Fruit fly (Drosophila melanogaster) whole organism, embryonic: ENCODE results near the gene CG9674.
A peak's percentile ranks its signal among the peaks of the same experiment; 100 is the strongest.

Source experiments
- Adf1 ChIP-seq: fragments of 200-800 bp; sonication (Bioruptor generic); IDR thresholded peaks from 2 replicates; pipeline ENCODE4 v1.3.6; 2022; ENCODE audit warnings: missing biosample characterization, missing genetic modification characterization
- CG10462 ChIP-seq: fragments of 200-800 bp; sonication (Bioruptor generic); optimal IDR thresholded peaks from 2 replicates; lab custom pipeline; 2016; ENCODE audit warnings: missing biosample characterization, missing genetic modification characterization
- CG1233 ChIP-seq: fragments of 200-800 bp; sonication (Bioruptor generic); optimal IDR thresholded peaks from 4 replicates; lab custom pipeline; 2018; ENCODE audit warnings: missing biosample characterization, mild to moderate bottlenecking, missing genetic modification characterization
- CG13424 ChIP-seq: fragments of 200-800 bp; sonication (Bioruptor generic); optimal IDR thresholded peaks from 2 replicates; lab custom pipeline; 2019; ENCODE audit warnings: missing biosample characterization, mild to moderate bottlenecking, missing genetic modification characterization, moderate library complexity
- CG15269 ChIP-seq: fragments of 200-800 bp; sonication (Bioruptor generic); optimal IDR thresholded peaks from 2 replicates; lab custom pipeline; 2018; ENCODE audit warnings: missing biosample characterization, mild to moderate bottlenecking, missing genetic modification characterization, moderate library complexity
- CG1603 ChIP-seq: fragments of 200-800 bp; sonication (Bioruptor generic); optimal IDR thresholded peaks from 2 replicates; lab custom pipeline; 2019; ENCODE audit warnings: missing biosample characterization, mild to moderate bottlenecking, missing genetic modification characterization, moderate library complexity
- CG16779 ChIP-seq: fragments of 200-800 bp; sonication (Bioruptor generic); IDR thresholded peaks from 2 replicates; pipeline ENCODE4 v1.3.6; 2022; ENCODE audit warnings: missing biosample characterization, missing genetic modification characterization
- CG2199 ChIP-seq: fragments of 200-800 bp; sonication (Bioruptor generic); IDR thresholded peaks from 3 replicates; pipeline ENCODE4 v1.3.6; 2022; ENCODE audit warnings: missing biosample characterization, missing genetic modification characterization
- CG2678 ChIP-seq: fragments of 200-800 bp; sonication (Bioruptor generic); optimal IDR thresholded peaks from 3 replicates; lab custom pipeline; 2019; ENCODE audit warnings: missing biosample characterization, mild to moderate bottlenecking, missing genetic modification characterization, moderate library complexity
- CG2712 ChIP-seq: fragments of 200-800 bp; optimal IDR thresholded peaks from 3 replicates; lab custom pipeline; 2019; ENCODE audit warnings: missing biosample characterization, mild to moderate bottlenecking, missing genetic modification characterization, moderate library complexity
- CG31441 ChIP-seq: fragments of 200-800 bp; sonication (Bioruptor generic); IDR thresholded peaks from 2 replicates; pipeline ENCODE4 v1.3.6; 2022; ENCODE audit warnings: missing biosample characterization, missing genetic modification characterization
- CG8924 ChIP-seq: fragments of 200-800 bp; optimal IDR thresholded peaks from 3 replicates; lab custom pipeline; 2019; ENCODE audit warnings: missing biosample characterization, mild to moderate bottlenecking, missing genetic modification characterization, moderate library complexity
- D ChIP-seq, 2 experiments: fragments of 200-800 bp in 1 of 2; fragments of >200 bp in 1 of 2; sonication (Bioruptor generic) in 1 of 2; optimal IDR thresholded peaks; 2 replicates in 1 of 2; 3 replicates in 1 of 2; lab custom pipeline; 2017; ENCODE audit warnings: mild to moderate bottlenecking in 1 of 2, missing biosample characterization in 1 of 2, missing genetic modification characterization in 1 of 2, missing genetic modification reagents in 1 of 2
- Deaf1 ChIP-seq: fragments of 200-800 bp; optimal IDR thresholded peaks from 3 replicates; lab custom pipeline; 2019; ENCODE audit warnings: missing biosample characterization, mild to moderate bottlenecking, missing genetic modification characterization, moderate library complexity
- Drgx ChIP-seq: fragments of 200-800 bp; sonication (Bioruptor generic); IDR thresholded peaks from 2 replicates; pipeline ENCODE4 v1.3.6; 2022; ENCODE audit warnings: missing biosample characterization, missing genetic modification characterization
- Eip74EF ChIP-seq, 2 experiments: fragments of 200-800 bp in 1 of 2; fragments of >200 bp in 1 of 2; sonication (Bioruptor generic) in 1 of 2; optimal IDR thresholded peaks; 2 replicates each; lab custom pipeline; 2017 to 2019; ENCODE audit warnings: missing biosample characterization in 2 of 2, missing genetic modification characterization in 2 of 2, mild to moderate bottlenecking in 1 of 2, moderate library complexity in 1 of 2
- Elba2 ChIP-seq: fragments of 200-800 bp; sonication (Bioruptor generic); optimal IDR thresholded peaks from 3 replicates; lab custom pipeline; 2016; ENCODE audit warnings: missing biosample characterization, missing genetic modification characterization
- Oli ChIP-seq: fragments of 200-800 bp; sonication (Bioruptor generic); optimal IDR thresholded peaks from 2 replicates; lab custom pipeline; 2018; ENCODE audit warnings: missing biosample characterization, mild to moderate bottlenecking, missing genetic modification characterization, moderate library complexity
- Sin3A ChIP-seq: fragments of >200 bp; optimal IDR thresholded peaks from 2 replicates; lab custom pipeline; 2018
- Spps ChIP-seq: fragments of 200-800 bp; sonication (Bioruptor generic); optimal IDR thresholded peaks from 2 replicates; lab custom pipeline; 2018; ENCODE audit warnings: missing biosample characterization, mild to moderate bottlenecking, missing genetic modification characterization
- Stat92E ChIP-seq, 3 experiments: fragments of >200 bp in 2 of 3; fragments of 200-800 bp in 1 of 3; sonication (Bioruptor generic) in 1 of 3; optimal IDR thresholded peaks; 2 replicates each; lab custom pipeline; 2017 to 2019; ENCODE audit warnings: missing biosample characterization in 3 of 3, missing genetic modification characterization in 3 of 3, mild to moderate bottlenecking in 1 of 3, moderate library complexity in 1 of 3
- Xrp1 ChIP-seq: fragments of 200-800 bp; sonication (Bioruptor generic); IDR thresholded peaks from 2 replicates; pipeline ENCODE4 v1.3.6; 2022; ENCODE audit warnings: missing biosample characterization, missing genetic modification characterization
- az2 ChIP-seq: fragments of 200-800 bp; sonication (Bioruptor generic); optimal IDR thresholded peaks from 3 replicates; lab custom pipeline; 2016; ENCODE audit warnings: missing biosample characterization, missing genetic modification characterization
- bsh ChIP-seq, 2 experiments: fragments of 200-800 bp; sonication (Bioruptor generic); optimal IDR thresholded peaks; 2 replicates each; lab custom pipeline; 2017 to 2018; ENCODE audit warnings: mild to moderate bottlenecking in 2 of 2, missing biosample characterization in 2 of 2, missing genetic modification characterization in 2 of 2, moderate library complexity in 1 of 2
- cad ChIP-seq: fragments of >200 bp; optimal IDR thresholded peaks from 2 replicates; lab custom pipeline; 2017; ENCODE audit warnings: missing biosample characterization, missing genetic modification characterization
- crc ChIP-seq: fragments of 200-800 bp; sonication (Bioruptor generic); optimal IDR thresholded peaks from 2 replicates; lab custom pipeline; 2016; ENCODE audit warnings: missing biosample characterization, missing genetic modification characterization
- crol ChIP-seq: fragments of 200-800 bp; sonication (Bioruptor generic); IDR thresholded peaks from 2 replicates; pipeline ENCODE4 v1.3.6; 2022; ENCODE audit warnings: missing biosample characterization, missing genetic modification characterization
- da ChIP-seq: fragments of 200-800 bp; sonication (Bioruptor generic); optimal IDR thresholded peaks from 2 replicates; lab custom pipeline; 2016; ENCODE audit warnings: missing biosample characterization, missing genetic modification characterization
- dmrt11E ChIP-seq: fragments of 200-800 bp; sonication (Bioruptor generic); optimal IDR thresholded peaks from 3 replicates; lab custom pipeline; 2018; ENCODE audit warnings: missing biosample characterization, mild to moderate bottlenecking, missing genetic modification characterization, moderate library complexity
- esg ChIP-seq: fragments of 200-800 bp; sonication (Bioruptor generic); conservative IDR thresholded peaks from 2 replicates; pipeline ENCODE4 v1.3.6; 2022; ENCODE audit warnings: missing biosample characterization, missing genetic modification characterization
- jumu ChIP-seq: fragments of 200-800 bp; sonication (Bioruptor generic); optimal IDR thresholded peaks from 3 replicates; lab custom pipeline; 2016; ENCODE audit warnings: missing biosample characterization, missing genetic modification characterization
- kay ChIP-seq: fragments of 200-800 bp; sonication (Bioruptor generic); optimal IDR thresholded peaks from 2 replicates; lab custom pipeline; 2016; ENCODE audit warnings: missing biosample characterization, missing genetic modification characterization
- lilli ChIP-seq: fragments of 200-800 bp; sonication (Bioruptor generic); optimal IDR thresholded peaks from 3 replicates; lab custom pipeline; 2016; ENCODE audit warnings: missing biosample characterization, missing genetic modification characterization
- nerfin-1 ChIP-seq: fragments of 200-800 bp; sonication (Bioruptor generic); optimal IDR thresholded peaks from 3 replicates; lab custom pipeline; 2019; ENCODE audit warnings: missing biosample characterization, mild to moderate bottlenecking, missing genetic modification characterization, moderate library complexity
- pb ChIP-seq: fragments of 200-800 bp; sonication (Bioruptor generic); optimal IDR thresholded peaks from 3 replicates; lab custom pipeline; 2016; ENCODE audit warnings: missing biosample characterization, missing genetic modification characterization
- phol ChIP-seq: fragments of 200-800 bp; sonication (Bioruptor generic); optimal IDR thresholded peaks from 3 replicates; lab custom pipeline; 2018; ENCODE audit warnings: missing biosample characterization, mild to moderate bottlenecking, missing genetic modification characterization, moderate library complexity
- prd ChIP-seq, 3 experiments: fragments of >200 bp in 2 of 3; fragments of 200-800 bp in 1 of 3; sonication (Bioruptor generic) in 1 of 3; optimal IDR thresholded peaks in 2 of 3; IDR thresholded peaks in 1 of 3; 2 replicates in 2 of 3; 3 replicates in 1 of 3; pipeline versions ENCODE4 v1.3.6 to Lab custom; 2017 to 2022; ENCODE audit warnings: missing biosample characterization in 1 of 3, missing genetic modification characterization in 1 of 3
- sc ChIP-seq, 3 experiments: fragments of >200 bp in 2 of 3; fragments of 200-800 bp in 1 of 3; sonication (Bioruptor generic) in 1 of 3; optimal IDR thresholded peaks; 2 replicates in 2 of 3; 3 replicates in 1 of 3; lab custom pipeline; 2017; ENCODE audit warnings: mild to moderate bottlenecking in 1 of 3, missing biosample characterization in 1 of 3, missing genetic modification characterization in 1 of 3, missing genetic modification reagents in 1 of 3
- sens ChIP-seq: fragments of 200-800 bp; sonication (Bioruptor generic); peaks from one replicate; lab custom pipeline; 2016; ENCODE audit warnings: missing biosample characterization, missing genetic modification characterization
- slou ChIP-seq: fragments of 200-800 bp; sonication (Bioruptor generic); optimal IDR thresholded peaks from 3 replicates; lab custom pipeline; 2016; ENCODE audit warnings: missing biosample characterization, missing genetic modification characterization
- stc ChIP-seq: fragments of 200-800 bp; sonication (Bioruptor generic); IDR thresholded peaks from 2 replicates; pipeline ENCODE4 v1.3.6; 2022; ENCODE audit warnings: missing biosample characterization, missing genetic modification characterization
- tll ChIP-seq, 2 experiments: fragments of 200-800 bp in 1 of 2; fragments of >200 bp in 1 of 2; sonication (Bioruptor generic) in 1 of 2; optimal IDR thresholded peaks; 2 replicates each; lab custom pipeline; 2017 to 2019; ENCODE audit warnings: missing biosample characterization in 2 of 2, missing genetic modification characterization in 2 of 2, mild to moderate bottlenecking in 1 of 2, moderate library complexity in 1 of 2

Gene CG9674

DNA sequence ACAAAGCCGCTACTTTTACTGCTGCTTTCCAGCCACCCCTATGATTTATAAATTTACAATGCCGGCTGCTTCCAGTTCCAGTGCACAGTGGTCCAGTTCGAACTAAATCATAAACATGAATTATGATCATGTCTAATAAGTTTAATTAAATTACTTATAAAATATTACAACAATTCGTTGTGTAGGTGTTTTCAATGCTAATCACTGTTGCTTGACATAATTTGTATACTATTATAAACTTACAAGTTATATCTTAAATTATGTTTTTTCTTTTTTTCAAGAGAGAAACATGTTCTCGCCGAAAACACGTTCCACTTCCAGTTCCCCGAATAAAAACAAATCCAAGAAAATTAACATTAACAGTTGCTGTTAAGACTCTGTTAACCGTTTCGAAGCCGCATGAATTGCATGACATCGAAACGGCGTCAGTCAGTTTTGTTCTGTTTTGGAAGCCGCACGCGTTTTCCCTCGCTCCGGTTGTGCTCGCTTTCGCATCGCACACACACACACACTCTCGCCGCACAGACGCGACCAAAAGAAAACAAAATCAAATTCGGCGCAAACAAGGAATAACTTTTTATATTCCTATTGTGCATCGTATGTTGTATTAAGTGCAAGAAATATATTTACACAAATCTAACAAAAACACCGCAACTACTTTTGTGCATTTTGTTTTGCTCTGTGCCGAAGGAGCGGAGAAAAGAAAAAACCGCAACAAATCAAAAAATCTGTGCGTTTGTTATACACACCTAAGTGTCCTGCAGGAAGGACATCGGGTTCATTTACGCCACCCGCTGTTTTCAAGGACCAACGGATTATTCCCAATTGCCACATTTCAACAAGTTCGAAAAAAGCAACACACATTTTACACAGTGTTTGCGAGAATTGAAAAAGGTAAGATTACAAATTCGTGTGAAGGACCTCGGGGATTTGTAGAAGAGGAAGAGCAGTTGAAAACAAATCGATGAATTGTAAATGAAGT lies 41.6 kb downstream of the CG9674 start, which contains the start of gene Nrt (continued):
- TF ChIP-seq slou (GFP tag; lab: Kevin White, UChicago) = no peak
- peak; percentile 37 for TF ChIP-seq Deaf1
- peak; percentile 59 for TF ChIP-seq CG1233 (GFP tag; lab: Kevin White, UChicago)
- TF ChIP-seq crc = no peak
- no peak for TF ChIP-seq cad (GFP tag; lab: Kevin White, UChicago)

DNA sequence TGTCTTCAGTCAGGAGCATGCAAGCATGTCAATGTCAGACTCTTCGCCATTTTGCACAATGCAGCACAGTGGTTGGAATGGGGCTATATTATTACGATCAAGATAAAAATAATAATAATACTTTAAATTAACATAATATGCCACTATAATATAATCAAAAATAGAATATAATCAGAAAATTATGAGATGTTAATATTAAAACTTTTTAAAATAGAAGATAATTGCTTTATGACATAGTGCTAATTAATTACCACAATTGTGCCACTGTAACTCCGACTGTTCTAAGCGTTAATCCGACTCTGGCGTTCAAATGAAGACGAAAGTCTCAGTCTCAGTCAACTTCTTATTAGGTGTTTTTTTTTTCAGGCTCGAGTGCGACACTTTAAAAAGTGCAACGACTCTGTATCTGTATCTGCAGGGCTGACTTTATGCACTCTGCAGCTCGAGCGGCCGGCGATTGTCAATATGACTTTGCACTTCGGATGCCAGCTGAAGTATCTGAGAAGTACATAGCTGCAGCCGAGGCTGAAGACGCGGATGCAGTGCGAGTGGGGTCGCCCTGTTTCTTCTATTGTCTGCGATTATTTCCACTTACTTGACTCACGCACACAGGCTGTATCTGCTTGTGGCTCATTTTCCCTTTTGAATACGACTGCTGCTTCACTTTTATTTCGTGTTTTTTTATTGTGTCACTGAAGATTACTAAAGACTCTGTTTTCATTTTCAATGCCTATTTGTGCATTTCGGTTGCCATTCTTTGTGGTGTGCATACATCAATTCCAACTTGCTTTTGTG lies 45.1 kb downstream of the CG9674 start:
- TF ChIP-seq Sin3A (lab: Kevin White, UChicago) (no peak), Eip74EF (GFP tag; optimal IDR thresholded peaks at IDR 0.05; lab: Kevin White, UChicago) (no peak), sens (GFP tag; lab: Kevin White, UChicago) (peak; percentile 1), da (GFP tag; lab: Kevin White, UChicago) (no peak), phol (peak; percentile 4), Elba2 (GFP tag; lab: Kevin White, UChicago) (peak; percentile 21), bsh (GFP tag; optimal IDR thresholded peaks at IDR 0.05; lab: Kevin White, UChicago) (peak; percentile 9 to 64), Drgx (GFP tag; lab: Robert Waterston, UW) (peak; percentile 30; the same call in 1 of the 2 replicates), slou (GFP tag; lab: Kevin White, UChicago) (no peak), Oli (tag; lab: Kevin White, UChicago) (no peak), CG2199 (peak; percentile 84; the same call in 1 of the 3 replicates), tll (GFP tag; optimal IDR thresholded peaks at IDR 0.05; lab: Kevin White, UChicago) (peak in 1 of 2 experiments; percentile 7), dmrt11E (tag; lab: Kevin White, UChicago) (peak; percentile 18), Stat92E (GFP tag; optimal IDR thresholded peaks at IDR 0.05; lab: Kevin White, UChicago) (no peak), D (optimal IDR thresholded peaks at IDR 0.05; lab: Kevin White, UChicago) (peak; percentile 58), D (GFP tag; optimal IDR thresholded peaks at IDR 0.05; lab: Kevin White, UChicago) (no peak), prd (optimal IDR thresholded peaks at IDR 0.05; lab: Kevin White, UChicago) (no peak), prd (GFP tag; IDR thresholded peaks at IDR 0.05; lab: Robert Waterston, UW) (0 out of 3 replicates have a peak, but pooled peaks have one; percentile 9)

DNA sequence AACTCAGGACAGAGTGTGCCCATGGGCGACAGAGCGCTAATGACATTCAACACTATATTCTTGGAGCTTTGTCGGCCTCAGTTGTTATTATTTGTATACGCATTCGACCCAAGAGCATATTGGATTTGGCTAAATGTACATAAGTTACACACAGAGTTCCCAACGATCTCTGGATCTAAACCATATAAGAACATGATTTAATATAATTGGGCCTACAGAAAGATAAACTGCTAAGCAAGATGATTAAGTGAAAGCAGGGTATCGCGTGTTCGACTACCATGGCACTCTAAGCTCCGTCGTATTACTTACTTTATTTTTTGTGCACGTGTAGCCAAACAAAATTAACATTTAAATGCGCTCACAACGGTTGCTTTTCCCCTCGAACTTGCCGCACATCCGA lies 47.3 kb downstream of the CG9674 start:
- TF ChIP-seq CG2678 (tag; lab: Kevin White, UChicago) (peak; percentile 39), CG15269 (tag; lab: Kevin White, UChicago) (peak; percentile 32), nerfin-1 (peak; percentile 1), jumu (peak; percentile 30), crol (GFP tag; lab: Robert Waterston, UW) (0 out of 2 replicates have a peak, but pooled peaks have one; percentile 1), stc (GFP tag; lab: Robert Waterston, UW) (no peak), Elba2 (GFP tag; lab: Kevin White, UChicago) (no peak), az2 (GFP tag; lab: Kevin White, UChicago) (peak; percentile 64), kay (GFP tag; lab: Kevin White, UChicago) (no peak), Adf1 (GFP tag; lab: Robert Waterston, UW) (no peak), CG10462 (GFP tag; lab: Kevin White, UChicago) (no peak), CG31441 (GFP tag; lab: Robert Waterston, UW) (peak; percentile 55), esg (GFP tag; lab: Robert Waterston, UW) (peak; percentile 33; the same call in 1 of the 2 replicates), lilli (GFP tag; lab: Kevin White, UChicago) (peak; percentile 35), CG13424 (tag; lab: Kevin White, UChicago) (peak; percentile 20), CG16779 (GFP tag; lab: Robert Waterston, UW) (no peak), CG2712 (tag; lab: Kevin White, UChicago) (peak; percentile 51), CG8924 (tag; lab: Kevin White, UChicago) (peak; percentile 26), Spps (no peak), CG1603 (peak; percentile 69), sc (optimal IDR thresholded peaks at IDR 0.05; lab: Kevin White, UChicago) (no peak), sc (GFP tag; optimal IDR thresholded peaks at IDR 0.05; lab: Kevin White, UChicago) (peak; percentile 36), pb (peak; percentile 14), Xrp1 (GFP tag; lab: Robert Waterston, UW) (peak; percentile 47; the same call in 1 of the 2 replicates)
